Worm (Caenorhabditis elegans): Measurements from ENCODE around the gene ncx-7.
A peak's percentile ranks its signal among the peaks of the same experiment; 100 is the strongest.

Gene ncx-7

DNA sequence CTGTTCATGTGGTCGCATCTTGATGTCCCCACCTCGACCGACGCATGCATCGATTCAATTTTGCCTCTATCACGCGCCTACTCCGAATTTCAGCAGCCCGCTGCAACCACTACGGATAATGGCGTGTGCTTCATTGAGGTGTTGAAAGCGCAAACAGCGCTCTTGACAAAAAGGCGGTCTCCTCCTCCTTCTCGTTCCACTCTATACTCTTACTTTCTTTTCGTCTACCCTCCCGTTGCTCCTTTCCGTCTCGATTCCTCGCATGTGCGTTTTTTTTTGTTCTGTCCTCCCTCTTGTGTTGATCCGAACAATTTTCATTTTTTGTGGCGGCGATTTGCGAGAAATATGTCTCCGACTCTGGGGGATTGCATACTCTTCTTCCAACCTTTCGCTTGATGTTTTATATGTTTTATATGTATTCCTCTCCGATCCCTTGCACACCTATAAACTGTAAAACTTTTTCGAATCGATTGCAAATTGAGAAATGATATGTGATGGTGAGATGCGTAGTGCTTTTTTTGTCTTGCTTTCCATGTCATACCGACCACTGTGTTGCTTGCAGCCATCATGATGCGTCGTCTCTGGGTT is 17.3 kb downstream of the ncx-7 start:
- TF ChIP-seq nhr-80 (tag; optimal IDR thresholded peaks at IDR 0.05) (peak; percentile 62), cebp-1 (GFP tag; IDR thresholded peaks at IDR 0.05) (no peak), cebp-1 (tag; optimal IDR thresholded peaks at IDR 0.05) (peak; percentile 57), lin-26 (GFP tag; IDR thresholded peaks at IDR 0.05) (0 out of 2 replicates have a peak, but pooled peaks have one; percentile 38), tlf-1 (GFP tag; optimal IDR thresholded peaks at IDR 0.05) (no peak), ZK185.1 (tag; optimal IDR thresholded peaks at IDR 0.05; ENCODE audit: poor library complexity, severe bottlenecking) (peak; percentile 46), mes-4 (tag; optimal IDR thresholded peaks at IDR 0.05) (no peak), somi-1 (GFP tag; optimal IDR thresholded peaks at IDR 0.05) (no peak), chd-7 (tag; optimal IDR thresholded peaks at IDR 0.05) (no peak), lin-40 (tag; optimal IDR thresholded peaks at IDR 0.05) (no peak), hmg-1.2 (GFP tag; IDR thresholded peaks at IDR 0.05) (peak; percentile 27; the same call in 1 of the 2 replicates), ceh-91 (GFP tag; IDR thresholded peaks at IDR 0.05) (no peak), K12H6.12 (tag; optimal IDR thresholded peaks at IDR 0.05) (peak; percentile 61), rec-8 (tag; optimal IDR thresholded peaks at IDR 0.05) (no peak), zfh-2 (GFP tag; conservative IDR thresholded peaks at IDR 0.05) (peak; percentile 84), ceh-27 (GFP tag; optimal IDR thresholded peaks at IDR 0.05) (peak; percentile 7), Y67H2A.10 (GFP tag; conservative IDR thresholded peaks at IDR 0.05) (no peak), ztf-18 (tag; optimal IDR thresholded peaks at IDR 0.05) (peak; percentile 5), snpc-4 (GFP tag; optimal IDR thresholded peaks at IDR 0.05) (no peak), snpc-4 (tag; optimal IDR thresholded peaks at IDR 0.05) (peak in 1 of 4 experiments; percentile 20)

DNA sequence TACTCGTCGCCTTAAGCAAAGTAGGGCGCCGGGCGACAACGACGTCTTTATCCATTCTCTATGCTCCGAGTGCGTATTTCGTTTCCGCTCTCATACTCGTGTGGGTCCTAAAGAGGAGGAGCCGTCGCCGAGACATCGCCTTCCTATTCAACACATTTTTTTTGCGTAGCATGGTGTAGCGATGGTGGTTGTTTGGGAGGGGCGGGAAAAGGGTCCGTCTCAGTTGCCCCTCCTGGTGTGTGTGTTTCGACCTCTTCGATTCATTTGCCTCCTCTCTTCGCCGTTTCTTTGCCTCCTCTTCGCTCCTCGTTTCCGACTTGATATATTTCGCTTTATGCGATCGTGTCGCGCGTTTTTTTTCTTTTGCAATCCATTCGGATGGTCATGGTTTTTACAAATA is 18.3 kb downstream of the ncx-7 start:
- TF ChIP-seq hmg-20 (GFP tag; IDR thresholded peaks at IDR 0.05): 0 out of 2 replicates have a peak, but pooled peaks have one; percentile 24
- 0 out of 2 replicates have a peak, but pooled peaks have one; percentile 11 for TF ChIP-seq lin-26 (GFP tag; IDR thresholded peaks at IDR 0.05)
- no peak for TF ChIP-seq ceh-27 (GFP tag; optimal IDR thresholded peaks at IDR 0.05)
- TF ChIP-seq nhr-120 (GFP tag; IDR thresholded peaks at IDR 0.05): 0 out of 2 replicates have a peak, but pooled peaks have one; percentile 33

DNA sequence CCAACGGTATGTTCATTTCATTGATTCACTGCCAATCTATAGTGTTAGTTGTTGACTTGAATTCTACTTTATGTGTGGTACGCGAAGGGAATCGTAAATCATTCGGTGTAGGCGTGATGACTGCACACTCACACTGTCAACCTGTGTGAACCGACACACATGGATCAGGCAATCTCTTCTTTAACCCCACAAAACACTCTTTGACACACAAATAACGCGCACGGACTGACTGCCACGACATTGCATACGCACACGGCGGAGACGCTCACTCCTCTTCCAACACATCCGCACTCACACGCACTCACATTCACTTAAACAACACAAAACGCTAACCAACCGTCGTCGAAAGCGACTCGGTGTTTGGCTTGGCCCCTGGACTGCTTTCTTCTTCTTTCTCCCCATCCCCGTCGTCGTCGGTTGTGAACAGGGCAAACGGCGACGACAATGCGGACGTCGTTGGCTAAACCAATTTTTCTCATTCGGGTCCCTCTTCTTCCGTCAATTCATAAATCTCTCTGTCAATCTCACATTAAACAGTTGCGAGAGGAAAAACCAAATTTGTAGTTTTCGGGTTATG is 19.9 kb downstream of the ncx-7 start:
- TF ChIP-seq ceh-40 (GFP tag; IDR thresholded peaks at IDR 0.05): 0 out of 2 replicates have a peak, but pooled peaks have one; percentile 18
- TF ChIP-seq dox-1 (GFP tag; IDR thresholded peaks at IDR 0.05): no peak
- TF ChIP-seq gei-17 (GFP tag; optimal IDR thresholded peaks at IDR 0.05): no peak
- TF ChIP-seq zfh-2 (GFP tag; conservative IDR thresholded peaks at IDR 0.05): peak; percentile 49; the same call in 1 of the 2 replicates
- TF ChIP-seq ztf-6 (GFP tag; IDR thresholded peaks at IDR 0.05): peak; percentile 45; the same call in 1 of the 2 replicates
- no peak for TF ChIP-seq nhr-120 (GFP tag; IDR thresholded peaks at IDR 0.05)
- TF ChIP-seq nfyb-1 (GFP tag; IDR thresholded peaks at IDR 0.05): 0 out of 2 replicates have a peak, but pooled peaks have one; percentile 12
- TF ChIP-seq F52B5.7 (tag; optimal IDR thresholded peaks at IDR 0.05): no peak
- peak; percentile 36 for TF ChIP-seq ceh-27 (GFP tag; optimal IDR thresholded peaks at IDR 0.05)
- TF ChIP-seq nfya-1 (tag; optimal IDR thresholded peaks at IDR 0.05; ENCODE audit: borderline replicate concordance, insufficient read depth): no peak
- no peak for TF ChIP-seq efl-1 (GFP tag; optimal IDR thresholded peaks at IDR 0.05)
- TF ChIP-seq ccch-3 (GFP tag; optimal IDR thresholded peaks at IDR 0.05): no peak
- TF ChIP-seq hmg-1.2 (GFP tag; IDR thresholded peaks at IDR 0.05): 0 out of 2 replicates have a peak, but pooled peaks have one; percentile 22
- TF ChIP-seq ekl-4 (GFP tag; IDR thresholded peaks at IDR 0.05): 0 out of 2 replicates have a peak, but pooled peaks have one; percentile 17

DNA sequence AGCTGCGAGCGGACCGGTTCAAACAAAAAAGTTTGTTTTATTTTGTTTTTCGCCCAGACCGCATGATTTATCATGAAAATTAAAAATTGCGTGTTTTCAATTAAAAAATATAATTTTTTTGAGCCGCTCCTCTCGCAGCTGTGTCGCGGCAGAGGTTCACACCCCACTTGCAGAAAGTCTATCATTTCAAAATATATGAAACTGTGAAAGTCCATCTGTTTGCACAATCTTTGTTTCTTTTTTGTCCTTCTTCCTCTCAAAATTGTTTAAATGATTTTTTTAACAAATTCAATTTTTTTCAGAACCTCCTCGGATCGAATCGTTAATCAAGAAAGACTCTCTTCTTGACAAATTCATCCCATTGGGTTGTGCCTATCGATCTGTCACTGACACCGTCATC is 20.5 kb downstream of the ncx-7 start, which contains the start of gene tlk-1:
Gene tlk-1, plus strand, starts transcription at position 301 of the 400 bp plus-strand sequence.
- TF ChIP-seq ztf-6 (GFP tag; IDR thresholded peaks at IDR 0.05) (no peak), lin-40 (tag; optimal IDR thresholded peaks at IDR 0.05) (no peak), nfya-2 (GFP tag; IDR thresholded peaks at IDR 0.05) (no peak), mel-28 (tag; optimal IDR thresholded peaks at IDR 0.05; ENCODE audit: borderline replicate concordance) (no peak), hmg-1.2 (GFP tag; IDR thresholded peaks at IDR 0.05) (no peak), cebp-2 (GFP tag; IDR thresholded peaks at IDR 0.05) (no peak), ceh-40 (GFP tag; IDR thresholded peaks at IDR 0.05) (no peak), cebp-1 (GFP tag; IDR thresholded peaks at IDR 0.05) (no peak), cebp-1 (tag; optimal IDR thresholded peaks at IDR 0.05) (no peak), lsl-1 (GFP tag; optimal IDR thresholded peaks at IDR 0.05) (no peak), somi-1 (GFP tag; optimal IDR thresholded peaks at IDR 0.05) (no peak), Y95B8A.8 (GFP tag; IDR thresholded peaks at IDR 0.05) (no peak), him-1 (tag; optimal IDR thresholded peaks at IDR 0.05) (no peak), ceh-27 (GFP tag; optimal IDR thresholded peaks at IDR 0.05) (no peak), rpc-1 (optimal IDR thresholded peaks at IDR 0.05) (no peak), rpc-1 (tag; optimal IDR thresholded peaks at IDR 0.05) (no peak), D2030.7 (GFP tag; IDR thresholded peaks at IDR 0.05) (no peak), aptf-3 (GFP tag; IDR thresholded peaks at IDR 0.05) (no peak)

Data from whole organism, young adult.